Worm (Caenorhabditis elegans): ENCODE measurements around the gene T12A2.21.

ce11 chrIII:6270277-6270676 lies 33.7 kb upstream of the T12A2.21 start, which contains the start of gene srg-3:
- TF ChIP-seq klf-2 (GFP tag; conservative IDR thresholded peaks at IDR 0.05) (no peak), tab-1 (GFP tag; IDR thresholded peaks at IDR 0.05) (no peak), flt-1 (GFP tag; IDR thresholded peaks at IDR 0.05) (no peak), med-1 (GFP tag; optimal IDR thresholded peaks at IDR 0.05; ENCODE audit: insufficient read depth) (no peak), T22C8.4 (GFP tag; IDR thresholded peaks at IDR 0.05) (no peak), ztf-23 (GFP tag; IDR thresholded peaks at IDR 0.05) (no peak), cog-1 (tag; optimal IDR thresholded peaks at IDR 0.05) (no peak), ref-1 (GFP tag; conservative IDR thresholded peaks at IDR 0.05) (no peak)
